Fruit fly (Drosophila melanogaster): ENCODE results near the gene btn.

The btn gene

dm6 chr3R:22624737-22625136 is 38.3 kb upstream of the btn start (continued):
- no peak for TF ChIP-seq zen2 (GFP tag; IDR thresholded peaks at IDR 0.05; ENCODE audit: partially characterized antibody)
- TF ChIP-seq CG14014 (GFP tag; IDR thresholded peaks at IDR 0.05) = peak; percentile 74
- peak; percentile 56 for TF ChIP-seq CG33213 (GFP tag; optimal IDR thresholded peaks at IDR 0.05)
- no peak for TF ChIP-seq shn (GFP tag; optimal IDR thresholded peaks at IDR 0.05)
- TF ChIP-seq crp (GFP tag; optimal IDR thresholded peaks at IDR 0.05) = no peak
- TF ChIP-seq gsb (GFP tag; IDR thresholded peaks at IDR 0.05) = peak; percentile 46; the same call in 1 of the 2 replicates
- no peak for TF ChIP-seq CG7963 (GFP tag; IDR thresholded peaks at IDR 0.05; ENCODE audit: partially characterized antibody)
- TF ChIP-seq Poxn (GFP tag; IDR thresholded peaks at IDR 0.05) = no peak
- peak; percentile 75 for TF ChIP-seq sens-2 (GFP tag; IDR thresholded peaks at IDR 0.05)
- peak; percentile 62 for TF ChIP-seq CG12071 (GFP tag; optimal IDR thresholded peaks at IDR 0.05)
- no peak for TF ChIP-seq CG12769 (tag; optimal IDR thresholded peaks at IDR 0.05)
- TF ChIP-seq sisA (GFP tag; IDR thresholded peaks at IDR 0.05) = peak; percentile 77
- peak; percentile 55 for TF ChIP-seq ATbp (GFP tag; optimal IDR thresholded peaks at IDR 0.05)
- TF ChIP-seq H2.0 (GFP tag; IDR thresholded peaks at IDR 0.05) = peak; percentile 48; the same call in 1 of the 2 replicates
- peak; percentile 29 for TF ChIP-seq HLH54F (GFP tag; optimal IDR thresholded peaks at IDR 0.05)
- TF ChIP-seq nerfin-1 (tag; optimal IDR thresholded peaks at IDR 0.05) = peak; percentile 11
- TF ChIP-seq CG5180 (GFP tag; optimal IDR thresholded peaks at IDR 0.05) = no peak
- TF ChIP-seq CG10321 (GFP tag; IDR thresholded peaks at IDR 0.05) = 0 out of 2 replicates have a peak, but pooled peaks have one; percentile 17
- TF ChIP-seq CG3838 (GFP tag; optimal IDR thresholded peaks at IDR 0.05) = no peak
- peak; percentile 48 for TF ChIP-seq jing (GFP tag; optimal IDR thresholded peaks at IDR 0.05)
- TF ChIP-seq kay (GFP tag; optimal IDR thresholded peaks at IDR 0.05) = no peak
- no peak for TF ChIP-seq rib (GFP tag; IDR thresholded peaks at IDR 0.05)
- TF ChIP-seq Sry-β (GFP tag; optimal IDR thresholded peaks at IDR 0.05) = no peak
- peak; percentile 27; the same call in 2 of the 3 replicates for TF ChIP-seq croc (GFP tag; conservative IDR thresholded peaks at IDR 0.05)
- peak; percentile 62 for TF ChIP-seq CG5245 (GFP tag; optimal IDR thresholded peaks at IDR 0.05)
- TF ChIP-seq CG12391 (tag; optimal IDR thresholded peaks at IDR 0.05) = peak; percentile 67
- no peak for TF ChIP-seq kni (GFP tag; optimal IDR thresholded peaks at IDR 0.05)
- TF ChIP-seq CrebB (tag; optimal IDR thresholded peaks at IDR 0.05) = no peak
- no peak for TF ChIP-seq tll (GFP tag; optimal IDR thresholded peaks at IDR 0.05)
- TF ChIP-seq Dip2 (GFP tag; IDR thresholded peaks at IDR 0.05) = no peak
- TF ChIP-seq Opbp (GFP tag; IDR thresholded peaks at IDR 0.05; ENCODE audit: partially characterized antibody) = no peak
- TF ChIP-seq phol (tag; optimal IDR thresholded peaks at IDR 0.05) = peak; percentile 62
- TF ChIP-seq wek (GFP tag; optimal IDR thresholded peaks at IDR 0.05) = no peak
- no peak for TF ChIP-seq CG6654 (GFP tag; optimal IDR thresholded peaks at IDR 0.05)
- 0 out of 2 replicates have a peak, but pooled peaks have one; percentile 11 for TF ChIP-seq gt (GFP tag; IDR thresholded peaks at IDR 0.05)
- peak; percentile 10 for TF ChIP-seq Dad (GFP tag; optimal IDR thresholded peaks at IDR 0.05)
- no peak for TF ChIP-seq CG4282 (GFP tag; optimal IDR thresholded peaks at IDR 0.05)
- TF ChIP-seq Aef1 (GFP tag; IDR thresholded peaks at IDR 0.05) = peak; percentile 56
- peak; percentile 54 for TF ChIP-seq CG7556 (GFP tag; optimal IDR thresholded peaks at IDR 0.05)
- peak; percentile 43 for TF ChIP-seq CG12155 (GFP tag; optimal IDR thresholded peaks at IDR 0.05)
- TF ChIP-seq CG16813 (GFP tag; IDR thresholded peaks at IDR 0.05; ENCODE audit: partially characterized antibody) = no peak
- no peak for TF ChIP-seq tap (tag; optimal IDR thresholded peaks at IDR 0.05)
- TF ChIP-seq pros (GFP tag; optimal IDR thresholded peaks at IDR 0.05) = no peak
- TF ChIP-seq CG18011 (GFP tag; optimal IDR thresholded peaks at IDR 0.05) = no peak
- TF ChIP-seq chm (GFP tag; IDR thresholded peaks at IDR 0.05) = no peak; the same call in 1 of the 2 replicates
- no peak for TF ChIP-seq pan (optimal IDR thresholded peaks at IDR 0.05)
- TF ChIP-seq pan (GFP tag; optimal IDR thresholded peaks at IDR 0.05 in 1 of 2, IDR thresholded peaks at IDR 0.05 in 1 of 2) = peak in 1 of 2 experiments; percentile 78
- TF ChIP-seq Dp (GFP tag; optimal IDR thresholded peaks at IDR 0.05) = no peak
- no peak for TF ChIP-seq Hmx (GFP tag; optimal IDR thresholded peaks at IDR 0.05)
- TF ChIP-seq Dip3 (GFP tag; optimal IDR thresholded peaks at IDR 0.05) = peak; percentile 3

All from whole organism, embryonic.